Fruit fly (Drosophila melanogaster) whole organism, prepupa: Measurements from ENCODE around the gene CG13046.

ENCODE experiments used
- CG11294 ChIP-seq: fragments of 200-800 bp; sonication (Bioruptor generic); IDR thresholded peaks from 2 replicates; pipeline ENCODE4 v1.3.6; 2022; ENCODE audit warnings: missing biosample characterization, missing genetic modification characterization
- CG1621 ChIP-seq: fragments of 200-800 bp; sonication (Bioruptor generic); optimal IDR thresholded peaks from 3 replicates; lab custom pipeline; 2018; ENCODE audit warnings: missing biosample characterization, mild to moderate bottlenecking, missing genetic modification characterization
- CG8632 ChIP-seq: fragments of 200-800 bp; sonication (Bioruptor generic); optimal IDR thresholded peaks from 3 replicates; lab custom pipeline; 2016; ENCODE audit warnings: missing biosample characterization, missing genetic modification characterization
- Lpt ChIP-seq: fragments of 200-800 bp; sonication (Bioruptor generic); optimal IDR thresholded peaks from 3 replicates; lab custom pipeline; 2016; ENCODE audit warnings: missing biosample characterization, missing genetic modification characterization
- lz ChIP-seq: fragments of 200-800 bp; sonication (Bioruptor generic); optimal IDR thresholded peaks from 3 replicates; lab custom pipeline; 2016; ENCODE audit warnings: missing biosample characterization, missing genetic modification characterization

- TF ChIP-seq CG8632 (GFP tag; lab: Kevin White, UChicago) (no peak), CG11294 (GFP tag; lab: Robert Waterston, UW) (no peak), CG1621 (no peak), lz (GFP tag; lab: Kevin White, UChicago) (no peak), Lpt (GFP tag; lab: Kevin White, UChicago) (no peak)
These were observed 17.8 kb upstream of the CG13046 start, which contains the start of the genes CG13043 and CG13063 for dm6 chr3L:16305820-16306650.
